Worm (Caenorhabditis elegans) whole organism, L4/young adult: Measurements from ENCODE around the gene C02F5.3.

ENCODE experiments used
- W03F9.2 ChIP-seq: fragments of 150-350 bp; optimal IDR thresholded peaks from 2 replicates; lab custom pipeline; 2014; ENCODE audit warnings: missing biosample characterization, missing genetic modification characterization
- dao-5 ChIP-seq: sonication (generic microtip); optimal IDR thresholded peaks from 2 replicates; lab custom pipeline; 2016; ENCODE audit warnings: missing genotype, missing genetic modification characterization, moderate library complexity, missing compliant biosample characterization

DNA sequence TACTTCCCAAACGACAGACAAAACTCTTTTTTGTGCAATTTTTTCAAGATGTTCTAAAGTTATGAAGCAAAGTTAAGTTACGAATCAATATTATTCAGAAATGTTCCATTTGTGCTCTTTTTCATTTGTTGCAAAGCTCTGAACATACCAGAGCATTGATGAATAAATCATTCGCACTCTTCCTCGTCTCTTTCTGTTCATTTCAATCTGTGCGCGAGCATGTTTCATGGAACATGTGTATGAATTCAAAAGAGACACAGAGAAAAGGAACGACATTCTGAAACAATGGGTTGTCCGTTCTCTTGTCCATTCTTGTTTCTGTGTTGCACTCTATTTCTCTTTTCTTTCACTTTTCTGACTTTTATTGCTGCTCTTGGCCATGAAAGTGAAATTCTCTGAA, 34.7 kb downstream of the C02F5.3 start:
- TF ChIP-seq W03F9.2 (tag; lab: Kevin White, UChicago) (no peak), dao-5 (tag; lab: Kevin White, UChicago) (no peak)
